Worm (Caenorhabditis elegans) whole organism, L1 larva: ENCODE measurements around the gene gst-14.

Source experiments
- lin-13 ChIP-seq: fragments of 150-350 bp; optimal IDR thresholded peaks from 2 replicates; lab custom pipeline; 2014; ENCODE audit warnings: missing biosample characterization, missing genetic modification reagents, missing genetic modification characterization
- rnt-1 ChIP-seq: sonication (generic microtip); optimal IDR thresholded peaks from 2 replicates; lab custom pipeline; 2016; ENCODE audit warnings: mild to moderate bottlenecking, missing genetic modification characterization, moderate library complexity, missing compliant biosample characterization

- no peak for TF ChIP-seq rnt-1 (tag; lab: Kevin White, UChicago)
- no peak for TF ChIP-seq lin-13 (GFP tag; lab: Kevin White, UChicago)
Observed at ce11 chrII:13636596-13636995, 20.7 kb upstream of the gst-14 start.
